Fruit fly (Drosophila melanogaster): ENCODE data around the gene lmd.

DNA sequence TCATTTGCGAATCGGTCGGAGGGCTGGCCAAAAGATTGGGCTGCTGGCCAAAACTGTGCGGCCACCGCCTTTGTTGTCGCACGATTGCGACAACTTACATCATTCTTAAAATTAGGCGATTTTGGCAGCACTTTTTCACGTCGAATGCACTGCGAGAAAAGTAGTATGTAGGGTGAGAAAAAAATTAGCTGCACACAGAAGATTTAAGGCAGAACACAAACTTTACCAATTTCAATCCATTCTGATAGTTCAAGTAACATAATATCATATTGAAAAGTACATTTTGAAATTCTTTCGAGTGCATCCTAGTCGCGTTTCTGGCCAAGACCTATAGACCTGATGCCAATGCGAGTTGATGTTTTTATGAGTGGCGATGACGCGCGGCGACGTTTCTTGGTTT is 2.0 kb upstream of the lmd start:
- no peak for TF ChIP-seq CG11762 (GFP tag; optimal IDR thresholded peaks at IDR 0.05; ENCODE audit: insufficient read depth)
- no peak for TF ChIP-seq Hr38 (GFP tag; optimal IDR thresholded peaks at IDR 0.05)
- no peak for TF ChIP-seq vri (GFP tag; optimal IDR thresholded peaks at IDR 0.05)
- no peak for TF ChIP-seq CG31627 (GFP tag; optimal IDR thresholded peaks at IDR 0.05)
- no peak for TF ChIP-seq CG1621 (tag; optimal IDR thresholded peaks at IDR 0.05)
- no peak for TF ChIP-seq CG9139 (GFP tag; optimal IDR thresholded peaks at IDR 0.05)
- TF ChIP-seq svp (GFP tag) = no peak
- TF ChIP-seq OdsH (GFP tag; optimal IDR thresholded peaks at IDR 0.05) = no peak
- TF ChIP-seq CG8119 (GFP tag; IDR thresholded peaks at IDR 0.05) = no peak
- no peak for TF ChIP-seq Blimp-1 (GFP tag; optimal IDR thresholded peaks at IDR 0.05)
- no peak for TF ChIP-seq CG3032 (tag; optimal IDR thresholded peaks at IDR 0.05)
- no peak for TF ChIP-seq spab (GFP tag; optimal IDR thresholded peaks at IDR 0.05)
- TF ChIP-seq CG6854 (GFP tag; optimal IDR thresholded peaks at IDR 0.05) = no peak
